Worm (Caenorhabditis elegans): ENCODE results near the gene C42D4.13.

Gene C42D4.13

DNA sequence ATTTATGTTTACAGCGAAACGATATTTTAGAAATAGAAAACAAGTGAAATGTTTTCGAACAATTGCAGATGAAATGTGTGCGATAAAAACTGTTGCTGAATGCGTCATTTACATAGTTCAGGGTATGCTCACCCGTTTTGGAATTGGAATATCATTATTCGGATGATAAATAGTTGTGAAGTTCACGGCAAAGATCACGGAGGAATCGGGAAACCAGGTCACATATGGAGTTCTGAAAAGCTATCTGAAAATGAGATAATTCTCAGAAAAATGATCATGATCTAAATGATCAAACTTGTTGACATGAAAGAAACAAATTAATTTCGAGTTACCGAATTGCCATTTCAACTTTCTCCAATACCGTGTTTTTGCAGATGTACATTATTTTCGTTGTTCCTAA is 7.8 kb upstream of the C42D4.13 start, which contains the start of gene best-16:
Gene best-16, minus strand, starts transcription at position 101 of the 400 bp plus-strand sequence.
- TF ChIP-seq hnd-1 (tag; optimal IDR thresholded peaks at IDR 0.05) (no peak), tra-4 (tag; optimal IDR thresholded peaks at IDR 0.05) (no peak), sea-1 (GFP tag; conservative IDR thresholded peaks at IDR 0.05) (no peak), flt-1 (GFP tag; IDR thresholded peaks at IDR 0.05) (no peak), ama-1 (optimal IDR thresholded peaks at IDR 0.05) (no peak), scrt-1 (GFP tag; IDR thresholded peaks at IDR 0.05) (no peak), pes-1 (GFP tag; IDR thresholded peaks at IDR 0.05) (no peak), hmg-4 (GFP tag; optimal IDR thresholded peaks at IDR 0.05) (no peak), ets-7 (tag; optimal IDR thresholded peaks at IDR 0.05) (no peak), tbx-11 (GFP tag; IDR thresholded peaks at IDR 0.05) (no peak), ceh-13 (GFP tag; optimal IDR thresholded peaks at IDR 0.05) (no peak), ceh-36 (tag; optimal IDR thresholded peaks at IDR 0.05) (no peak), aly-1 (tag; optimal IDR thresholded peaks at IDR 0.05) (no peak), hmbx-1 (tag; optimal IDR thresholded peaks at IDR 0.05) (no peak), tbx-37 (GFP tag; conservative IDR thresholded peaks at IDR 0.05) (no peak), F13C5.2 (tag; optimal IDR thresholded peaks at IDR 0.05) (no peak), B0310.2 (tag; optimal IDR thresholded peaks at IDR 0.05) (no peak)

DNA sequence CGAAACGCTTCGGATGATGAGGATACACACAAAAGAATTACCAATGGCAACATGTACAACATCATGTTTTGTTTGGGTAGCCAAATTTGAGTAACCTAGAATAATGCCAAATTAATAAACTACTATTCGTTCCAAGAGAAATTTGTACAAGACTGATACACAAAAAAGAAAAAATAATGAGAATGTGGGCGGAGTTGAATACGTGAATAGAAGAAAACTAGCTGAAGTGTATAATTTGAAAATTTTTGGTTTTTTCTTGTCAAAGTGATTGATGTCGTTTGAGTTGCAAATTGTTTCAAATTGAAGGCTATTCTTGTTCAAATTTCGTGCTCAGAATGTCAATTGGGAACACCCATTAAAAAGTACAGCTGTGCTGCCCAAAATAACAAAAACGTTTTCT is 3.8 kb upstream of the C42D4.13 start, which contains the start of gene R13A1.5:
Gene R13A1.5, minus strand, starts transcription at position 101 of the 400 bp plus-strand sequence.
- TF ChIP-seq aly-1 (tag; optimal IDR thresholded peaks at IDR 0.05) (no peak), sea-1 (GFP tag; conservative IDR thresholded peaks at IDR 0.05) (no peak), ama-1 (optimal IDR thresholded peaks at IDR 0.05) (no peak), tbx-37 (GFP tag; conservative IDR thresholded peaks at IDR 0.05) (no peak), ceh-36 (tag; optimal IDR thresholded peaks at IDR 0.05) (no peak), flt-1 (GFP tag; IDR thresholded peaks at IDR 0.05) (no peak), ceh-13 (GFP tag; optimal IDR thresholded peaks at IDR 0.05) (no peak), hmbx-1 (tag; optimal IDR thresholded peaks at IDR 0.05) (no peak), F13C5.2 (tag; optimal IDR thresholded peaks at IDR 0.05) (no peak), tbx-11 (GFP tag; IDR thresholded peaks at IDR 0.05) (no peak), tra-4 (tag; optimal IDR thresholded peaks at IDR 0.05) (no peak), hmg-4 (GFP tag; optimal IDR thresholded peaks at IDR 0.05) (no peak), ets-7 (tag; optimal IDR thresholded peaks at IDR 0.05) (no peak)

DNA sequence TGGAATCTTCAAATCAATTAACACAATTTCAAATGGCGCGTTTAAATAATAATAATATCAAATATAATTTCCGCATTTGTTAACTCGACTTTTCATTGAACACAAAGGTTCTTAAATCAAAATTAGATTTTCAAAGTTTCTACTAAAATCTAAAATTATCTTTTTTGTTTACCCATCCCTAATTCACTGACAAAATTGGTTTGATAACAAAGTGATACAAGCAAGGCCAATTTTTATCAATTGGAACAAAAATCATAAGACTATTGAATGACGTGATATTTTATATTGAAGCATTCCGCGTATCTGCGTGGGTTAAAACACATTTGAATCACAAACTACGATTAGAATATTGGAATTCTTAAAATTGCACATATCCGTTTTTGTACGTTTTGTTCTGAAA is 2.5 kb upstream of the C42D4.13 start:
- no peak for TF ChIP-seq scrt-1 (GFP tag; IDR thresholded peaks at IDR 0.05)
- no peak for TF ChIP-seq hnd-1 (tag; optimal IDR thresholded peaks at IDR 0.05)
- no peak for TF ChIP-seq hmbx-1 (tag; optimal IDR thresholded peaks at IDR 0.05)
- no peak for TF ChIP-seq sea-1 (GFP tag; conservative IDR thresholded peaks at IDR 0.05)
- TF ChIP-seq tra-4 (tag; optimal IDR thresholded peaks at IDR 0.05): no peak
- TF ChIP-seq ceh-13 (GFP tag; optimal IDR thresholded peaks at IDR 0.05): no peak
- TF ChIP-seq F13C5.2 (tag; optimal IDR thresholded peaks at IDR 0.05): no peak
- no peak for TF ChIP-seq hmg-4 (GFP tag; optimal IDR thresholded peaks at IDR 0.05)
- TF ChIP-seq pes-1 (GFP tag; IDR thresholded peaks at IDR 0.05): no peak
- TF ChIP-seq aly-1 (tag; optimal IDR thresholded peaks at IDR 0.05): no peak
- no peak for TF ChIP-seq flt-1 (GFP tag; IDR thresholded peaks at IDR 0.05)
- no peak for TF ChIP-seq B0310.2 (tag; optimal IDR thresholded peaks at IDR 0.05)
- TF ChIP-seq ceh-36 (tag; optimal IDR thresholded peaks at IDR 0.05): no peak
- no peak for TF ChIP-seq ets-7 (tag; optimal IDR thresholded peaks at IDR 0.05)
- TF ChIP-seq tbx-11 (GFP tag; IDR thresholded peaks at IDR 0.05): no peak
- TF ChIP-seq ama-1 (optimal IDR thresholded peaks at IDR 0.05): no peak
- no peak for TF ChIP-seq tbx-37 (GFP tag; conservative IDR thresholded peaks at IDR 0.05)

DNA sequence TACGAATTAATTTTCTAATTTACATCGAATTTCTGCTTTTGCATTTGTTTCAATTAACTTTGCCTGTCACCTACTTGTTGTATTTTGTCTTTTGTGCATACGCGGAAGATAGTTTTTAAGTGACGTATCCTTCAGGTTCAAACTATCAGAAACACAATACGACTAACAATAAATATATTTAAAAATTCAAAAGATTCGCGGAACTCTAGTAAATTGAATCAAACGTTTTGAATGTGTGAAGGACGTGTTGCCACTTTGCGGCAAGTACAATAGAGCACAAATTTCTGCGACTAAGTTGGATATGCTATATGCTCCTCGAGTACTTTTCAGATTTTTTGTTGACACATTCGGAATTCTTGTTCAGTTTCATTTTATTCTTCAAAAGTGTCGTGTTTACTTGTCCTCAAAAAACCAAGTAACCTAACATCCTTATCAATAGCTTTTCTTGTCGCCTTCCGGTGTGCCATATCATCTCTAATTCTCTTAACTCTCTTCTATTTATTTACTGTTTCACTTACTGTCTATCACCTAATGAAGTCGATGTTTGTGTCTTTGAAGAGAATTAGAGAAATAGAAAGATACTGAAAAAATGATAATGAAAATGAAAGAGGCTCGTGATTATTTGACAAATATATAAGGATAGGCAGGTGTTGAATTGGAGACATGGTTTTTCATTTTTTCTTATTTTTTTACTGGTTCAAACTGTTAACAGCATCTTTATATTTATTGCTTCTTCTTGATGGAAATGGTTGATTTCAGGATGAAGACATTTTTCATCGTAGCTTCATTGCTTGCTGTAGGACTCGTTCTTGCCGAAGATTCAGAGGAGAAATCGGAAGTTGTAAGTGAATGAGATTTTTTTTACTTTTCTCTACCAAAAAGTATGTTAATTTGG is 845 bp upstream of the C42D4.13 start, which contains the start of gene srlf-7:
Gene srlf-7, plus strand, starts transcription at position 760 of the 895 bp plus-strand sequence.
- TF ChIP-seq F13C5.2 (tag; optimal IDR thresholded peaks at IDR 0.05): no peak

- no peak for TF ChIP-seq ets-7 (tag; optimal IDR thresholded peaks at IDR 0.05)
- no peak for TF ChIP-seq ceh-13 (GFP tag; optimal IDR thresholded peaks at IDR 0.05)
- TF ChIP-seq pes-1 (GFP tag; IDR thresholded peaks at IDR 0.05): no peak
- no peak for TF ChIP-seq tra-4 (tag; optimal IDR thresholded peaks at IDR 0.05)
- no peak for TF ChIP-seq sea-1 (GFP tag; conservative IDR thresholded peaks at IDR 0.05)
- TF ChIP-seq ama-1 (optimal IDR thresholded peaks at IDR 0.05): no peak
- TF ChIP-seq B0310.2 (tag; optimal IDR thresholded peaks at IDR 0.05): no peak
- TF ChIP-seq ceh-36 (tag; optimal IDR thresholded peaks at IDR 0.05): no peak
- no peak for TF ChIP-seq aly-1 (tag; optimal IDR thresholded peaks at IDR 0.05)
- TF ChIP-seq tbx-37 (GFP tag; conservative IDR thresholded peaks at IDR 0.05): no peak
These were observed 1.2 kb downstream of the C42D4.13 start, which contains the start of gene str-249 for ce11 chrIV:7186756-7187155. TSS of gene str-249 (minus strand) at chrIV:7186856.

DNA sequence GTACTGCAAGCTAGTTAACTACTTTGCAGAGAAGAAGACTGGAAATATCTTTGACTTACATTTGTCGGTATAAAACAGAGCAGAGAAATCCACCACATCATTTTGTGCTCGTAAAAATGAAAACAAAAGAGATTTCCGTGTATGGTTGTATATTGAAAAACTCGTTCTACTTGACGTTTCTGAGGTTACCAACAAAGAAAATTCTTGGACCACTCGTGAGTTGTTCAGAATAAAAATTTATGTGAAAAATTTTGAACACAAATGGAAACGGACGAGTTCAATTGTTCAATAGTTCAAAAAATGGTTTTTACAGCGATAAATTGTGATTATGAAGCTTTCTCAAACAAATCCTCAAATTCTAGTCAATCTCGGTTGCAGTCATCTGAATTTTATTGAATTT is 3.3 kb downstream of the C42D4.13 start, which contains the start of gene clec-179:
Gene clec-179, minus strand, starts transcription at position 101 of the 400 bp plus-strand sequence.
- TF ChIP-seq ceh-13 (GFP tag; optimal IDR thresholded peaks at IDR 0.05) (no peak), pes-1 (GFP tag; IDR thresholded peaks at IDR 0.05) (no peak), B0310.2 (tag; optimal IDR thresholded peaks at IDR 0.05) (no peak), ama-1 (optimal IDR thresholded peaks at IDR 0.05) (no peak), hmg-4 (GFP tag; optimal IDR thresholded peaks at IDR 0.05) (no peak), aly-1 (tag; optimal IDR thresholded peaks at IDR 0.05) (no peak), tra-4 (tag; optimal IDR thresholded peaks at IDR 0.05) (no peak), flt-1 (GFP tag; IDR thresholded peaks at IDR 0.05) (no peak), sea-1 (GFP tag; conservative IDR thresholded peaks at IDR 0.05) (no peak), ceh-36 (tag; optimal IDR thresholded peaks at IDR 0.05) (no peak), tbx-11 (GFP tag; IDR thresholded peaks at IDR 0.05) (no peak), scrt-1 (GFP tag; IDR thresholded peaks at IDR 0.05) (no peak), hnd-1 (tag; optimal IDR thresholded peaks at IDR 0.05) (no peak)

ce11 chrIV:7182818-7183217 is 5.1 kb downstream of the C42D4.13 start:
- TF ChIP-seq hmbx-1 (tag; optimal IDR thresholded peaks at IDR 0.05): no peak
- TF ChIP-seq ceh-36 (tag; optimal IDR thresholded peaks at IDR 0.05): no peak
- no peak for TF ChIP-seq hmg-4 (GFP tag; optimal IDR thresholded peaks at IDR 0.05)
- no peak for TF ChIP-seq pes-1 (GFP tag; IDR thresholded peaks at IDR 0.05)
- TF ChIP-seq F13C5.2 (tag; optimal IDR thresholded peaks at IDR 0.05): no peak
- no peak for TF ChIP-seq hnd-1 (tag; optimal IDR thresholded peaks at IDR 0.05)
- TF ChIP-seq ceh-13 (GFP tag; optimal IDR thresholded peaks at IDR 0.05): no peak
- no peak for TF ChIP-seq B0310.2 (tag; optimal IDR thresholded peaks at IDR 0.05)
- TF ChIP-seq flt-1 (GFP tag; IDR thresholded peaks at IDR 0.05): no peak
- TF ChIP-seq aly-1 (tag; optimal IDR thresholded peaks at IDR 0.05): no peak
- no peak for TF ChIP-seq tbx-37 (GFP tag; conservative IDR thresholded peaks at IDR 0.05)
- no peak for TF ChIP-seq tra-4 (tag; optimal IDR thresholded peaks at IDR 0.05)
- TF ChIP-seq ets-7 (tag; optimal IDR thresholded peaks at IDR 0.05): no peak
- no peak for TF ChIP-seq tbx-11 (GFP tag; IDR thresholded peaks at IDR 0.05)
- TF ChIP-seq ama-1 (optimal IDR thresholded peaks at IDR 0.05): no peak
- TF ChIP-seq scrt-1 (GFP tag; IDR thresholded peaks at IDR 0.05): no peak
